Fruit fly (Drosophila melanogaster): Measurements from ENCODE around the gene per.

dm6 chrX:2648959-2649358 lies 36.4 kb upstream of the per start:
- no peak for TF ChIP-seq crol (GFP tag; IDR thresholded peaks at IDR 0.05)
- TF ChIP-seq Lhr (GFP tag; optimal IDR thresholded peaks at IDR 0.05), result no peak
- TF ChIP-seq Med (GFP tag), result no peak
- TF ChIP-seq kay (GFP tag; optimal IDR thresholded peaks at IDR 0.05), result no peak
- TF ChIP-seq CG16779 (GFP tag; IDR thresholded peaks at IDR 0.05), result no peak
- TF ChIP-seq Hr51 (GFP tag; optimal IDR thresholded peaks at IDR 0.05), result no peak
- TF ChIP-seq Chrac-16 (GFP tag; optimal IDR thresholded peaks at IDR 0.05), result no peak
- no peak for TF ChIP-seq trem (tag; optimal IDR thresholded peaks at IDR 0.05)
- TF ChIP-seq CG14014 (GFP tag; IDR thresholded peaks at IDR 0.05), result no peak
- no peak for TF ChIP-seq CG8290 (GFP tag; optimal IDR thresholded peaks at IDR 0.05)
- no peak for TF ChIP-seq CG8290 (tag; optimal IDR thresholded peaks at IDR 0.05)
- no peak for TF ChIP-seq caup (GFP tag; optimal IDR thresholded peaks at IDR 0.05; ENCODE audit: severe bottlenecking)

All from whole organism, embryonic.